Worm (Caenorhabditis elegans): ENCODE data around the gene F18A12.7.
"Not testable (repeated sequence)": the region's sequence is repeated elsewhere in the genome, so short reads cannot be mapped to it uniquely, and the experiment has no call there.

Gene F18A12.7

ce11 chrII:3459199-3459598 lies 44.9 kb upstream of the F18A12.7 start:
- no peak for TF ChIP-seq lsy-2 (tag; optimal IDR thresholded peaks at IDR 0.05)
- TF ChIP-seq ama-1 (optimal IDR thresholded peaks at IDR 0.05) = no peak
- no peak for TF ChIP-seq nhr-47 (tag; optimal IDR thresholded peaks at IDR 0.05)
- no peak for TF ChIP-seq zag-1 (tag; optimal IDR thresholded peaks at IDR 0.05)
- no peak for TF ChIP-seq blmp-1 (tag; optimal IDR thresholded peaks at IDR 0.05)
- no peak for TF ChIP-seq ztf-4 (tag; optimal IDR thresholded peaks at IDR 0.05)
- TF ChIP-seq efl-1 (optimal IDR thresholded peaks at IDR 0.05) = no peak
- no peak for TF ChIP-seq efl-1 (GFP tag; optimal IDR thresholded peaks at IDR 0.05 in 1 of 2)
- TF ChIP-seq efl-3 (GFP tag; optimal IDR thresholded peaks at IDR 0.05) = no peak
- no peak for TF ChIP-seq sox-4 (tag; optimal IDR thresholded peaks at IDR 0.05)
- TF ChIP-seq skn-1 (tag; optimal IDR thresholded peaks at IDR 0.05) = no peak
- no peak for TF ChIP-seq sup-37 (GFP tag; optimal IDR thresholded peaks at IDR 0.05)
- TF ChIP-seq pag-3 (tag; optimal IDR thresholded peaks at IDR 0.05; ENCODE audit: borderline replicate concordance, insufficient read depth) = no peak
- no peak for TF ChIP-seq aly-2 (tag; optimal IDR thresholded peaks at IDR 0.05)
- no peak for TF ChIP-seq xbp-1 (tag; optimal IDR thresholded peaks at IDR 0.05)
- TF ChIP-seq lin-15B (tag; optimal IDR thresholded peaks at IDR 0.05) = no peak
- no peak for TF ChIP-seq sptf-1 (tag; optimal IDR thresholded peaks at IDR 0.05)

- TF ChIP-seq mef-2 (tag; optimal IDR thresholded peaks at IDR 0.05) = no peak
- TF ChIP-seq nhr-12 (tag; optimal IDR thresholded peaks at IDR 0.05) = no peak
- TF ChIP-seq elt-3 (tag; optimal IDR thresholded peaks at IDR 0.05) = no peak
- no peak for TF ChIP-seq nhr-71 (tag; optimal IDR thresholded peaks at IDR 0.05)
- no peak for TF ChIP-seq blmp-1 (tag; optimal IDR thresholded peaks at IDR 0.05)
- TF ChIP-seq ztf-11 (tag; optimal IDR thresholded peaks at IDR 0.05) = no peak
These were observed 43.9 kb upstream of the F18A12.7 start, which contains the start of the genes C16C8.26 and C16C8.19 for ce11 chrII:3458209-3458608. Gene C16C8.26 (minus strand): TSS chrII:3458309. Gene C16C8.19 (plus strand): TSS chrII:3458487.

- TF ChIP-seq fkh-8 (tag; optimal IDR thresholded peaks at IDR 0.05) (no peak), C04F5.9 (tag; optimal IDR thresholded peaks at IDR 0.05) (no peak), ces-1 (GFP tag; optimal IDR thresholded peaks at IDR 0.05) (no peak), zag-1 (tag; optimal IDR thresholded peaks at IDR 0.05) (no peak), fkh-4 (tag; optimal IDR thresholded peaks at IDR 0.05; ENCODE audit: borderline replicate concordance) (no peak), ceh-88 (GFP tag; IDR thresholded peaks at IDR 0.05) (no peak), nhr-90 (tag; optimal IDR thresholded peaks at IDR 0.05; ENCODE audit: poor library complexity) (no peak), aha-1 (tag; optimal IDR thresholded peaks at IDR 0.05) (no peak), sox-4 (tag; optimal IDR thresholded peaks at IDR 0.05) (no peak), nhr-84 (tag; optimal IDR thresholded peaks at IDR 0.05) (no peak), nhr-85 (tag) (no peak)
These were observed 39.2 kb upstream of the F18A12.7 start, which contains the start of gene C16C8.11 for ce11 chrII:3453521-3453920. Gene C16C8.11 (plus strand): TSS chrII:3453708.

ce11 chrII:3452421-3452820 lies 38.1 kb upstream of the F18A12.7 start, which contains the start of gene C16C8.12:
Gene C16C8.12 (plus strand): TSS chrII:3452721.
- TF ChIP-seq nhr-11 (tag; optimal IDR thresholded peaks at IDR 0.05) = no peak
- no peak for TF ChIP-seq ces-1 (GFP tag; optimal IDR thresholded peaks at IDR 0.05)

ce11 chrII:3449514-3449913 lies 35.2 kb upstream of the F18A12.7 start, which contains the start of gene C16C8.14:
Gene C16C8.14 (plus strand): TSS chrII:3449814.
- TF ChIP-seq mdl-1 (tag; optimal IDR thresholded peaks at IDR 0.05); unc-62 (GFP tag; optimal IDR thresholded peaks at IDR 0.05); mef-2 (tag; optimal IDR thresholded peaks at IDR 0.05): not testable (repeated sequence)

ce11 chrII:3448776-3449280 lies 34.5 kb upstream of the F18A12.7 start, which contains the start of gene C16C8.25:
Gene C16C8.25 (plus strand): TSS chrII:3449230.
- TF ChIP-seq zip-4 (GFP tag; optimal IDR thresholded peaks at IDR 0.05) (no peak), F16B12.6 (tag; optimal IDR thresholded peaks at IDR 0.05) (no peak)
